Worm (Caenorhabditis elegans) whole organism, dauer: ENCODE results near the gene C56G3.2.
"Not testable (repeated sequence)": the region's sequence is repeated elsewhere in the genome, so short reads cannot be mapped to it uniquely, and the experiment has no call there.

Experiments
- unc-62 ChIP-seq: sonication (generic microtip); optimal IDR thresholded peaks from 2 replicates; lab custom pipeline; 2017; ENCODE audit warnings: missing biosample characterization, missing genetic modification reagents, missing genetic modification characterization

C56G3.2 gene

DNA sequence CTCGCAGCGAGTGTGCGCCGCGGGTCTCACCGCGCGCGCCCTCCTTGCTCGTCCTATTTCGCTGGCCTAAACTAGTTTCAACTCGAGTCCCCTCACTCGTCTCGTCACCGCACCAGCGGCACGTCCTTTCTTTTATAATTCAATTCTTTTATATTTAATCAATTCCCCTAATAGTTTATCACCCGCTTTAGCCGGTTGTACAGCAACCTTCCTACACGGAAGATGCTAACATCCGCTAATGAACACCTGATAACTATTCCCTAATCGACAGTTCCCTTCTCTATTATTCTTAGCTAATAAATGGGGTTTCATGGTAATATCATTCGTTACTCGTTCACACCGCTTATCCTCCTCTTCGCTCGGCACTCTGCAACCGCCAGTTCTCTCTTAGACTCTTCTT lies at the start of gene C56G3.2:
C56G3.2 (plus strand) TSS at position 301 of the 400 bp plus-strand sequence.
- not testable (repeated sequence) for TF ChIP-seq unc-62 (GFP tag; lab: Kevin White, UChicago)

DNA sequence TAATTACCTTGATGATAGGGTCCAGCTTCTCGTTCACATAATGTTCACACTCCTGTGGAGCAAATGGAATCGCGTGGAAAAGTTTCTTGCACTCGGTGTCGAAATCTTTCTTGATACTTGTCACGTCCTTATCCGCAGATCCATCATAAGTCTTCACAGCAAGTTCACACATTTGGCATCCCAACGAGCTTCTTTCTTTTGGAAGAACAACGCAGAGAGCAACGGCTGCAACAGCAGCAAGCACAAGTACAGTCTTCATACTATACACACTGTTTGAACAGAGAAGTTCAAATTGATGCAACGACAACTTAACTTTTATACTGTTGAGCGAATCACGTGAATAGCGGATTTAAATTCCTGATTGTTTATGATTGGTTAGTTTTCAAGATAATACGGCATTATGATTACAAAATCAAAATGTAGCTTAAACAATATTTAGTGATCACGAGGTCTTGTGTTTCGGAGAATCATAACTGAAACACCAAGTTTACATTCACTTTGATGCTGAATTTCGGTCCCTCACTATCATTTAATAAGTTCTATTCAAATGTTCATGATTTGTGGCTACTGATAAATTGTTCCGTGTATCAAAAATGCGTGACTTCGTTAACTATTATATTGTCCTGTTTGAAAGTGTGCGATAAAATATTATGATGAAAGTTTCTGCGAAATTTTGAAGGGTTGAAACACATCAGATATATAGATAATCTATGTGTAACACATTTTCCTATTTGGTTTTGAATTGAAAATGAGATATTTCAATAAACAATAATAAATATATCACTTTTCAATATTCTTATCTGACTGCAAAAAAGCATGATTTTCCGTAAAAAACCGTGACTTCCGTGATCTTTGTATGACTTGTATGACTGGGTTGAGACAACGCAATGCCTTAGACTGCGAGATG lies 48.6 kb upstream of the C56G3.2 start, which contains the start of the genes spp-2 and spp-6:
spp-2 (minus strand) TSS at position 334 of the 907 bp plus-strand sequence.
spp-6 (plus strand) TSS at position 857 of the 907 bp plus-strand sequence.
- no peak for TF ChIP-seq unc-62 (GFP tag; lab: Kevin White, UChicago)

DNA sequence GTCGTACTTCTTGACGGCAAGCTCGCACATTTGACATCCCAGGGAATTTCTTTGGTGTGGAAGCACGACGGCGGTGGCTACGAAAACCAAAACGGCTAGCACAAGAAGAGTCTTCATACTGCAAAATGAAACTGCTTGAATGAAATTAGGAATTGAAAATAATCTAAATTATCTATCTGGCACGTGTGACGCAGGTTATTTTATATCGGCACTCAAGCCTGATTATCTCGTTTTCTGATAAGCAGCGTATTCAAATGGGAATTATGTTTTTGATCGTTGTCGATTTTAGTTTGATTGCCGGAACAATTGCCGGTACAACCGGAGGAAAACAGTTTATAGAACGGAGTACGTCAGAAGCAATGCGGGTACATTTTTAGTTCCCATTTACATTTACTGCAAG lies 46.7 kb upstream of the C56G3.2 start, which contains the start of gene spp-4:
spp-4 (minus strand) TSS at position 118 of the 400 bp plus-strand sequence.
- TF ChIP-seq unc-62 (GFP tag; lab: Kevin White, UChicago), result no peak

DNA sequence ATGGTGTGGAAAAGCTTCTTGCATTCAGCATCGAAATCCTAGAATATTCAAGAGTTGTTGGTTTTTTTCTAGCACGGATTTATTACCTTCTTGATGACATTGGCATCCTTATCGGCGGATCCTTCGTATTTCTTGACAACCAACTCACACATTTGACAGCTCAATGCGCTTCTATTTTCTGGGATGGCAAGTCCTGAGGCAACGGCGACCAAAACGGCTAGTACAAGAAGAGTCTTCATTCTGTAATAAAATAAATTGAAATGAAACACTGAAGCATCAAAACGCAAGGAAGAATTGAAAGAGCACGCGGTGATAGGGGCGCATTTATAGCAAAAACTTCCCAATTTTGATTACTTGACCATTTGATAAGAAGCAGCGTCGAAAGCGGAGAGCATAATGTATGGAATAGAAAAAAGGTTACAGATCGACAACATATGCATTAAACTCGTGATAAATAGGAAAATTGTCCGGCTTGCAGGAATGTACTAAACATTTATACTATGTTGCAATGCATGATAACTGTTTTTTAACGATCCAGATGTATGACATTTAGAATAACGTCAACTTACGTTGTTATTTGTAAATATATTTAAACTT lies 45.2 kb upstream of the C56G3.2 start, which contains the start of gene spp-5:
spp-5 (minus strand) TSS at position 240 of the 597 bp plus-strand sequence.
- TF ChIP-seq unc-62 (GFP tag; lab: Kevin White, UChicago), result no peak

DNA sequence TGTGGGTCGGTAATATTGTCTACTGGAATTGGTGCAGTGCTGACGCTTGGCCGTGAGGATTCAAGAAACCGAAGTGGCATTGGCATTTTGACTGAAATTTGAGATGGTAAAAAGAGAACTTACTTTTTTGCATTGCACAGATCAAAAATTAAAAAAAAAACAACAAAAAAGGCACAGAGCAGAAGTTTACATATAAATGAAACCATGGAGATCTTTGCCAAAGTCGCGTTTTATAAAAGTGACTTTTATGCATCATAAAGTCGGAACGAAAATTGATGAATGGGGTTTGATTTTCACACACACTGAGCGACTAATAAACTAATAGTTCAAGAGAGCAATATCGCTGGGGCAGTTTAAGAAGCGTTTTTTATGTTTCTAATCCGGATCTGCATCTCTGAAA lies 43.0 kb upstream of the C56G3.2 start, which contains the start of gene T08A9.13:
T08A9.13 (minus strand) TSS at position 101 of the 400 bp plus-strand sequence.
- TF ChIP-seq unc-62 (GFP tag; lab: Kevin White, UChicago), result no peak

DNA sequence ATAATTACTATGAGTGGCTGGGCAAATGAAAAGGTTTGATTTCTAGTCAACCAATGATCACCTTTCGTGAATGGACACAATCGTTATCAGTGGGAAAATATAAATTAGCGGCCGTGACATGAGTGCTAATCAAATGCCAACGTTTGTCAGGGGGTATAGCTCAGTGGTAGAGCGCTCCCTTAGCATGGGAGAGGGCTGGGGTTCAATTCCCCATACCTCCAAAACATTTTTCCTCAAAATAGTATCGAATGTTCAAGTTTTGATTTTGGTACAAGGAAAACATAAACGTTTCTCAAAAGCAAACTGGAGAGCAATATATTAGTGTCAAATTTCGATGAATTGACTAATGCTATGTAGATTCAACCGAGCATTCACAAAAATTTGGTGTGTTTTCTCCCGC lies 41.8 kb upstream of the C56G3.2 start:
- TF ChIP-seq unc-62 (GFP tag; lab: Kevin White, UChicago), result no peak

DNA sequence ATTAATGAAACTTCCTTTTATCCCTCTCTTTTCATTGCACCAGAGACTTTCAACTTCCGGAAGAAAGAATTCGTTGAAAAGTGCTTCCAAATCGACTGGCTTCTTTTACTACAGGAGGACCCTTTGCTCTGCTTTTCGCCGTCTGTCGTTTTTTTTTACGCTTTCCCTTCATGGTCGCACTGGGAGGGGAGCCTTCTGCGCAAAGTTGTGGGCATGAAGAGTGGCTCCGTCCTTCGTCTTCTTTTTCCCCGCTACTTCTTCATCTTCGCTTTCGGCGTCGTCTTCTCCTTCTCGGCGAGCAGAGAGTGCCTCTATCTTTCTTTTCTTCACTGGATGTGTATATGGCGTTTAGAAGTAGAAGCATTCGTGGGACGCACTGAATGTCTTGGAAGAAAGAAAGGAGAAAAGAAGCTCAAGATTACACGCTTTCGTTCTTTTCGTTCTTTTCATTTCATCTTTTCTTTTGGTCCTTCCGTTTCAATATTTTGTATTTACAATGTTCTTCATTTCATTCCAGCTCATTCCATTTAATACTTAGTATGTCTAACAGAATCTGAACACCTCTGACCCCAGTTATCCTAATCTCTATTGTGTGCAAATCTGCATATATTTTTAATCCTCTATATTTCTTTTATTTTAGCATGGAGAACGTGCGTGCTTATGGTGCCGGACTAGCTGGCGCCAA lies 38.3 kb upstream of the C56G3.2 start, which contains the start of gene sng-1:
sng-1 (plus strand) TSS at position 635 of the 685 bp plus-strand sequence.
- TF ChIP-seq unc-62 (GFP tag; lab: Kevin White, UChicago), result no peak

DNA sequence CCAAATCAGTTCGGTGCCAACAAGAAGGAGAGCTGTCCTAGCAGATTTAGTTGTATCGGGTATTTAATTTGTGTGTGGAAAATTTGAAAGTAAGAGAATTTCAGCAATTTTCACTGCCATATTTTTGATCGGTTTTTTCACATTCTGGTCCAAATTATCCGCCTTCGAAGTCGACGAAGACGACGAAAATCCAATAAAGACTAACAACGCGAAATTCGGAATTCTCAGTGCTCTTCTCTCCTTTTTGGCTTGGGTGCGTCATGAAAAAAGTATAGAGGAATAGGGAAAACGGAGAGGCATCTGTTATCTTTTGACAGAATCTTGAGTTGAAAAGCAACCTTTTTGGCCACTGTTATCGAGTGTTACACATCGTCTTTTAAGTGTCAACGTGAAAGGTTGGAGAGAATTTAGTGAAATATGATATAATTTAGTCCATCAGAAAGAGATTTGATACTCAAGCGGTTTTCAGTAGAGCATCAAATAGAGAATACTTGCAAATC lies 37.3 kb upstream of the C56G3.2 start:
- no peak for TF ChIP-seq unc-62 (GFP tag; lab: Kevin White, UChicago)

DNA sequence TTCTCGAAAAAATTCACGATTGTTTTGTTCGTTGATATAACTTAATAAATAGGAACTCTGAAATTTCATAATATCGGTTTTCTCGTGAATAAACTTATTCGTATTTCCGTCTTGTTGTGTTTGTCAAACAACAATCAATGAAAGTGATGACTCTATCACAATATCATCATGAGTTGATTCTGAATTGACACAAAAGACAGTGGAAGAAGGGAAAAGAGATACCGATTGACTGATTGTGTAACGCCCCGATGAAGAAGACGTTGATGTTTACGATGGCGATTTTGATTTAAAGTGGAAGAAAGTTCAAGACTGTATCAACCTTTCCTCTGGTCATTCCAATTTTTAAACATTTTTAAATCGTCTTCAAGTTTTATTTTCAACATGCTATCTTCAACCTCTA lies 35.8 kb upstream of the C56G3.2 start, which contains the start of gene ttr-59:
ttr-59 (plus strand) TSS at position 218 of the 400 bp plus-strand sequence.
- TF ChIP-seq unc-62 (GFP tag; lab: Kevin White, UChicago), result no peak

DNA sequence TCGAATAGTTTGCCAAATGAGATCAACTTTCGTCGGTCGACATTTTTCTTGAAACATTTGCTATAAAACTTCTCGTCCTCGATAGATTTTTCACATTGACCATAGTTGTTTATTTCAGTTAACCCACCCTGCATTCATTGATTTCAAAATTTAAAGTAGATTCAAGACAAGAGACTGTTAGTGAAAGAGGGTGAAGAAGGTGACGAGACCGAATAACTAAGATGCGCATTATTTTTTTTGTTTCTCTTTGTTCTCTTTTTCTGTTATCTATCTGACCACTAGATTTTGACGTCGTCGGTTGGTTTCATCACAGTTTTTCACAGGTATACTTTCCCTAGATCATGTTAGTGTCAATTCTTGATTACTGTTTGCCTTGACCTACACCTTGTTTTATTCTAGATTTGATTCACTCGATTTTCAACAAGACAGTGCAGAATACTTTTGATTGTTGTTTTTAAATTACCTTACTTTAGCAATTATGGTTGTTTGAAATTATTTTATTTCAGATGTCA lies 34.6 kb upstream of the C56G3.2 start, which contains the start of gene ttr-30:
ttr-30 (plus strand) TSS at position 265 of the 512 bp plus-strand sequence.
- no peak for TF ChIP-seq unc-62 (GFP tag; lab: Kevin White, UChicago)

DNA sequence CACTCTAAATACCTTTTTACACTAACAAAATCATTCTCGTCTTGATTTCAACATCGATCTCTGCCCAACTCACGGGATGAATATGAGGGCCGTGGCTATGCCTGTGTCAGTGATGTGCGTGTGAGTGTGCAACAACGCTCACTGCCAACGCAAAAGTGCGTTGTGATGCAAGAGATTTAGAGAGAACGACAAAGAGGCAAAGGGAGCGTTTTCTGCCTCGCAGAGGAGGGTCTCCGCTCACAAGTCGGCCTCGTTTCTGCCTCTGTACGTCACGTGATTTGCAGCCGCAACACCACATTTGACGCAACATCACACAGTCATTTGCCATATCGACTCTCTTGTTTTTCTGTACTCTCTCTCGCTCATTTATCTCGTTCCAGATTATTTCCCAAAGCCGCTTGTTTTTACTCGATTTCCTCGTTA lies 31.1 kb upstream of the C56G3.2 start, which contains the start of gene epg-7:
epg-7 (plus strand) TSS at position 413 of the 423 bp plus-strand sequence.
- no peak for TF ChIP-seq unc-62 (GFP tag; lab: Kevin White, UChicago)

DNA sequence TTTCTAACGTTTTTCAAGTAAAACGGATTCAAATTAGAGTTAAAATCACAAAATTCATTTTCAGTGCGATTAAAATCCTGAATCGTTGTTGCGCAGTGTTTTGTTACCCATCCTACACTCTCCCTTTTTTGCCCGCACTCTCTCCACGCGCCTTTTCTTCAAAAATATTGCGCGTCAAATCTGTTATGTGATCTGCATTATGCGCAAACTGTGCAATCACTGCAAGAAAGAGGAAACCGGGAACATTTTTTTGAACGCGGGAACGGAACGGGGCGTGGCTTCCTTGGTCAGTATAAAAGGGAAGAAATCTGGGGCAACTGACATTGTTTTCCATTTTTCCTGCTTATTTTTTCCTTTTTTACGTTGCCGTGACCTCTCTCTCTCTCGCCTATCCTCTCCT lies 25.0 kb upstream of the C56G3.2 start:
- no peak for TF ChIP-seq unc-62 (GFP tag; lab: Kevin White, UChicago)

DNA sequence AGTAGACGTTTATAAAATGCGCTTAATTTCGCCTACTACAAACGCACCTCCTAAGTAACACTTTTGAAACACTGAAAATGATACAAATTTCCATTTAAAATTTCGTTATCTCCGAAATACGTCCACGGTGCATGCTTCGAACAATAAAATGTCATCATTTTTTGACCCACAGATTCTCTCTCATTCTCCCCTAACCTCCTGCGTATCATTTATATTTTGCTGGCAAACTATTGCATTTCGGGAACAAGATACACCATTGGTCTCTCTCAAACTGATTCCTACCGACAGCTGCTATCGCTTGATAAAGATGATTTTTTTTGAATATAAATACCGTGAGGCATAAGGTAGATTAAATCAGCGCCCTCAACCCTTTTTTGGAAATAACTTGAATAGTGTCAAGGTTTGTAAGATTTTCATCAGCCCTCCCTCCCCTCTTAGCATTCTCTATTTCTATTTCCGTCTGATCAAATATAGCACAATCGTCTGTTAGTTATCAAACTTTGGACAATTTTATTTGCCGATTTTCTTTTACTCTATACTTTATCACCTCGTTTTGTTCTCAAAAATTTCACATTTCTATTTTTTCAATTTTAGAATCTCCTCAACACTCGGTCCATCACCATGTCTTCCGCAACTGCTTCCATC lies 24.3 kb upstream of the C56G3.2 start, which contains the start of gene C07D8.6:
C07D8.6 (plus strand) TSS at position 595 of the 645 bp plus-strand sequence.
- TF ChIP-seq unc-62 (GFP tag; lab: Kevin White, UChicago), result no peak

DNA sequence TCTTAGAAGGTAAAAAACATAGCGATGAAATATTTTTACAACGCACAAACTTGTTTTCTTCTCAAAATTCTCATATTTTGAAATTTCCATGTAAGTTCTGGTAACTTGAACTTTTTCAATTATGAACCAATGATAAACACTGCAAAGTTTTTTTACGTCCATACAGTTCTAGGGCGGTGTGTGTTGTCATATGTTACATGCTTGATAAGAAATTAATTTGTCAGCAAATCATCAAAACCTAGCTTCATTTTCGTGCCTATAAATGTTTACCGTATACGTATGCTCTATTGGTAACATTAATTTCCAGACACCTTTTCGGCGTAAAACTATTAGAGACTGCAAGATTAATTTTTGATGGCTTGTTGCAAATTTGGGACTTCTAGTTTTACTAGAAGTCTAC lies 22.1 kb upstream of the C56G3.2 start:
- no peak for TF ChIP-seq unc-62 (GFP tag; lab: Kevin White, UChicago)
